Worm (Caenorhabditis elegans) whole organism, L3 larva: ENCODE measurements around the gene C37H5.5.

ENCODE experiments used
- ZK546.5 ChIP-seq: sonication (generic microtip); optimal IDR thresholded peaks from 2 replicates; lab custom pipeline; 2017; ENCODE audit warnings: missing biosample characterization, missing genetic modification characterization
- ama-1 ChIP-seq: fragments of 150-350 bp; optimal IDR thresholded peaks from 2 replicates; lab custom pipeline; 2018
- ceh-16 ChIP-seq: sonication (generic microtip); optimal IDR thresholded peaks from 2 replicates; lab custom pipeline; 2017; ENCODE audit warnings: missing biosample characterization, missing genetic modification characterization
- ceh-28 ChIP-seq: fragments of 150-350 bp; optimal IDR thresholded peaks from 2 replicates; lab custom pipeline; 2014; ENCODE audit warnings: missing biosample characterization, missing genetic modification reagents, missing genetic modification characterization
- ceh-82 ChIP-seq: fragments of 150-350 bp; optimal IDR thresholded peaks from 2 replicates; lab custom pipeline; 2014; ENCODE audit warnings: missing biosample characterization, missing genetic modification characterization
- ceh-9 ChIP-seq: sonication (generic microtip); optimal IDR thresholded peaks from 2 replicates; lab custom pipeline; 2018; ENCODE audit warnings: missing biosample characterization, missing genetic modification characterization
- egl-5 ChIP-seq: fragments of 150-350 bp; optimal IDR thresholded peaks from 2 replicates; lab custom pipeline; 2017; ENCODE audit warnings: missing biosample characterization, missing genetic modification reagents, missing genetic modification characterization, inconsistent platforms
- elt-2 ChIP-seq: sonication (generic microtip); optimal IDR thresholded peaks from 2 replicates; lab custom pipeline; 2016; ENCODE audit warnings: missing genetic modification reagents, mild to moderate bottlenecking, missing genetic modification characterization, missing compliant biosample characterization
- elt-3 ChIP-seq, 3 experiments: fragments of 150-350 bp in 1 of 3; sonication (generic microtip) in 2 of 3; optimal IDR thresholded peaks; 2 replicates in 2 of 3; 4 replicates in 1 of 3; lab custom pipeline; 2014 to 2017; ENCODE audit warnings: missing biosample characterization in 3 of 3, missing genetic modification characterization in 3 of 3
- eor-1 ChIP-seq, 2 experiments: fragments of 150-350 bp; optimal IDR thresholded peaks; 2 replicates each; lab custom pipeline; 2014 to 2018; ENCODE audit warnings: missing biosample characterization in 2 of 2, missing genetic modification characterization in 2 of 2
- fkh-2 ChIP-seq: fragments of 150-350 bp; optimal IDR thresholded peaks from 2 replicates; lab custom pipeline; 2014; ENCODE audit warnings: missing biosample characterization, missing genetic modification reagents, missing genetic modification characterization
- hmg-11 ChIP-seq: sonication (generic microtip); optimal IDR thresholded peaks from 2 replicates; lab custom pipeline; 2016; ENCODE audit warnings: missing genetic modification characterization, missing compliant biosample characterization
- jun-1 ChIP-seq: fragments of 150-350 bp; optimal IDR thresholded peaks from 2 replicates; lab custom pipeline; 2014; ENCODE audit warnings: missing biosample characterization, missing genetic modification reagents, missing genetic modification characterization
- lin-15B ChIP-seq: fragments of 150-350 bp; optimal IDR thresholded peaks from 2 replicates; lab custom pipeline; 2014; ENCODE audit warnings: missing biosample characterization, missing genetic modification characterization
- lin-39 ChIP-seq: fragments of 150-350 bp; optimal IDR thresholded peaks from 2 replicates; lab custom pipeline; 2018; ENCODE audit warnings: missing biosample characterization, missing genetic modification reagents, missing genetic modification characterization
- lsy-12 ChIP-seq: sonication (generic microtip); optimal IDR thresholded peaks from 2 replicates; lab custom pipeline; 2016; ENCODE audit warnings: mild to moderate bottlenecking, missing genetic modification characterization, missing compliant biosample characterization
- mml-1 ChIP-seq: fragments of 150-350 bp; sonication (generic microtip); optimal IDR thresholded peaks from 3 replicates; lab custom pipeline; 2014; ENCODE audit warnings: missing biosample characterization, missing genetic modification characterization
- nfya-1 ChIP-seq: sonication (generic microtip); optimal IDR thresholded peaks from 2 replicates; lab custom pipeline; 2017; ENCODE audit warnings: missing genetic modification characterization, mild to moderate bottlenecking, missing compliant biosample characterization, antibody characterized with exemption, moderate library complexity; ENCODE audit not compliant: insufficient read depth
- nhr-12 ChIP-seq: fragments of 150-350 bp; optimal IDR thresholded peaks from 2 replicates; lab custom pipeline; 2014; ENCODE audit warnings: missing biosample characterization, missing genetic modification characterization
- nhr-23 ChIP-seq: fragments of 150-350 bp; optimal IDR thresholded peaks from 2 replicates; lab custom pipeline; 2014; ENCODE audit warnings: missing biosample characterization, missing genetic modification reagents, missing genetic modification characterization
- nhr-237 ChIP-seq: fragments of 150-350 bp; optimal IDR thresholded peaks from 2 replicates; lab custom pipeline; 2014; ENCODE audit warnings: missing biosample characterization, missing genetic modification characterization
- nhr-25 ChIP-seq: sonication (generic microtip); optimal IDR thresholded peaks from 2 replicates; lab custom pipeline; 2017; ENCODE audit warnings: missing biosample characterization, missing genetic modification characterization
- nhr-28 ChIP-seq: fragments of 150-350 bp; optimal IDR thresholded peaks from 2 replicates; lab custom pipeline; 2014; ENCODE audit warnings: missing biosample characterization, missing genetic modification characterization
- nhr-67 ChIP-seq: fragments of 150-350 bp; optimal IDR thresholded peaks from 2 replicates; lab custom pipeline; 2014; ENCODE audit warnings: missing biosample characterization, missing genetic modification characterization
- nhr-76 ChIP-seq: fragments of 150-350 bp; sonication (generic microtip); optimal IDR thresholded peaks from 5 replicates; lab custom pipeline; 2014; ENCODE audit warnings: missing biosample characterization, missing genetic modification characterization
- nhr-77 ChIP-seq: fragments of 150-350 bp; optimal IDR thresholded peaks from 2 replicates; lab custom pipeline; 2014; ENCODE audit warnings: missing biosample characterization, missing genetic modification characterization
- pha-4 ChIP-seq: fragments of 150-350 bp; optimal IDR thresholded peaks from 2 replicates; lab custom pipeline; 2014; ENCODE audit warnings: missing biosample characterization, missing genetic modification reagents, missing genetic modification characterization
- pqm-1 ChIP-seq: fragments of 150-350 bp; optimal IDR thresholded peaks from 2 replicates; lab custom pipeline; 2017; ENCODE audit warnings: missing biosample characterization, missing genetic modification characterization, inconsistent platforms
- sea-2 ChIP-seq: fragments of 150-350 bp; sonication (generic microtip); optimal IDR thresholded peaks from 4 replicates; lab custom pipeline; 2014; ENCODE audit warnings: missing biosample characterization, missing genetic modification reagents, missing genetic modification characterization
- snpc-4 ChIP-seq: fragments of 150-350 bp; optimal IDR thresholded peaks from 2 replicates; lab custom pipeline; 2014; ENCODE audit warnings: missing biosample characterization, missing genetic modification characterization
- tbx-2 ChIP-seq: sonication (generic microtip); optimal IDR thresholded peaks from 2 replicates; lab custom pipeline; 2016; ENCODE audit warnings: mild to moderate bottlenecking, missing genetic modification characterization, missing compliant biosample characterization
- unc-62 ChIP-seq: fragments of 150-350 bp; sonication (generic microtip); optimal IDR thresholded peaks from 4 replicates; lab custom pipeline; 2014; ENCODE audit warnings: missing biosample characterization, missing genetic modification reagents, missing genetic modification characterization
- zag-1 ChIP-seq: fragments of 150-350 bp; optimal IDR thresholded peaks from 2 replicates; lab custom pipeline; 2014; ENCODE audit warnings: missing biosample characterization, missing genetic modification characterization
- ztf-11 ChIP-seq: fragments of 150-350 bp; optimal IDR thresholded peaks from 2 replicates; lab custom pipeline; 2014; ENCODE audit warnings: missing biosample characterization, missing genetic modification characterization

The C37H5.5 gene

DNA sequence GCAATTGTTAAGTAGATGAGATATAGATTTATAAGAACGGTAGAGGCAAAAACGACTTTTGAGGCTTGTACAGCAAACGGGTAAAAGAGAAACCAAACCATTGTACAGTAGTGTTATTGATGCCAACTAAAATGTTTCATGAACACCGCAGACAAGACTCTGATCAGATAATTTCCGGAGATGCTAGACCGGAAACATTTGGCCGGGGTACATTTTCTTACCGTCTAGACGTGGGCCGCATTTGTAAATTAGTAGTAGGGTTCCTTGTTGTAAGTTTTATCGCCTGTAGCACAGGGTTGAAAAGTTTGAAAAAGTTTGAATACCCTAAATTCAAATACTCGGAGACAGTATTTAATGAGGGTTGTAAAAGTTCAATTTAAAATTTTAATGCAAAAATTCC lies 54.2 kb downstream of the C37H5.5 start, which contains the start of gene str-32:
TSS of gene str-32 (minus strand) at position 101 of the 400 bp plus-strand sequence.
- TF ChIP-seq nhr-23 (tag; lab: Kevin White, UChicago) (no peak), ceh-28 (tag; lab: Kevin White, UChicago) (no peak), nhr-237 (tag; lab: Kevin White, UChicago) (no peak), elt-3 (tag; optimal IDR thresholded peaks at IDR 0.05; lab: Kevin White, UChicago) (no peak), nhr-25 (tag; lab: Kevin White, UChicago) (no peak), nhr-12 (tag; lab: Kevin White, UChicago) (no peak), nhr-28 (tag; lab: Kevin White, UChicago) (no peak), nhr-77 (tag; lab: Kevin White, UChicago) (no peak), ztf-11 (tag; lab: Kevin White, UChicago) (no peak), ZK546.5 (tag; lab: Kevin White, UChicago) (no peak), nhr-76 (tag; lab: Kevin White, UChicago) (no peak), ceh-16 (no peak), ama-1 (lab: Kevin White, UChicago) (no peak), ceh-82 (tag; lab: Kevin White, UChicago) (no peak)

DNA sequence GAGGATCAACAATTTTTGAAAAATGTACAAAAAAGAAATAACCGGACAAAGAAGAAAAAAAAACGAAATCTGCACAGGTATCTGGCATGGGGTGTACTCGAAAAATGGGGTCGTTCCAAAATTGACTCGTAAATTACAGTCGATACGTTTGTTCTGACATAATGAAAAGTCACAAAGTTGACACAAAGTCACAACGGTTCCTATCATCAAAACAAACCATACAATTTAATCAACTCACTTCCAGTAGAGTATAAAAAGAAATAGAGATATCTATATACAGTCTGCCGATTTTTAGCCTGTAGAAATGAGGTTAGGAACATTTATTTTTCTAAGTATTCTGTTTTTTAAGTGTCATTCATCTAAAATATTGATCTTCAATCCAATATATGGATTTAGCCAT lies 57.3 kb downstream of the C37H5.5 start, which contains the start of gene T19H12.12:
TSS of gene T19H12.12 (plus strand) at position 301 of the 400 bp plus-strand sequence.
- TF ChIP-seq fkh-2 (tag; lab: Kevin White, UChicago), result no peak
- TF ChIP-seq lin-15B, result no peak
- TF ChIP-seq nhr-77 (tag; lab: Kevin White, UChicago), result no peak
- no peak for TF ChIP-seq nhr-237 (tag; lab: Kevin White, UChicago)
- TF ChIP-seq nhr-12 (tag; lab: Kevin White, UChicago), result no peak
- no peak for TF ChIP-seq egl-5 (tag; lab: Kevin White, UChicago)
- TF ChIP-seq sea-2 (GFP tag; lab: Kevin White, UChicago), result no peak
- TF ChIP-seq snpc-4, result no peak
- TF ChIP-seq nhr-28 (tag; lab: Kevin White, UChicago), result no peak
- no peak for TF ChIP-seq eor-1 (tag; optimal IDR thresholded peaks at IDR 0.05; lab: Kevin White, UChicago)
- no peak for TF ChIP-seq ZK546.5 (tag; lab: Kevin White, UChicago)
- no peak for TF ChIP-seq mml-1 (tag; lab: Kevin White, UChicago)
- TF ChIP-seq ceh-9 (tag; lab: Kevin White, UChicago), result no peak
- TF ChIP-seq, all 47 proteins: peak for 0

DNA sequence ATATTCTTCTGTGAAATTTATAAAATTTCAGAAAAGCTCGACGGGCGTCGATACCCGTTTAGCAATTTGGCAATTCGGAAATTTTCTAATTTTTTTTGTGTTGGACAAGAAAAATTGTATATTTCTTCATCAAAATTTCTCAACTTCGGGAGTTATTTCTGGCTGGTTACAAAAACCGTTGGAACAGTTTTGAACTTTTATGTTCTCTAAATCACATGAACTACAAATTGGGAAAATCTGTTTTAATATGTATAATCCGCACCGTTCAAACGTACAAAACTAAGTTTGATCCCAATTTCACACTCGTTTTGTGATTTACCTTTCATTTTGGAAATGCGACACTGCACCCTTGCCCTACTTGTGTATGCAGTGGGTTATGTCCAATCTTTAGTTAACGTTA lies 58.2 kb downstream of the C37H5.5 start, which contains the start of gene T19H12.3:
TSS of gene T19H12.3 (plus strand) at position 301 of the 400 bp plus-strand sequence.
- no peak for TF ChIP-seq pha-4
- TF ChIP-seq hmg-11 (tag; lab: Kevin White, UChicago), result no peak
- no peak for TF ChIP-seq pqm-1 (tag; lab: Kevin White, UChicago)
- no peak for TF ChIP-seq elt-2 (tag; lab: Kevin White, UChicago)
- TF ChIP-seq lsy-12 (tag; lab: Kevin White, UChicago), result no peak
- TF ChIP-seq zag-1 (tag; lab: Kevin White, UChicago), result no peak
- TF ChIP-seq nhr-12 (tag; lab: Kevin White, UChicago), result no peak
- TF ChIP-seq ceh-82 (tag; lab: Kevin White, UChicago), result no peak
- TF ChIP-seq nfya-1 (tag; lab: Kevin White, UChicago), result no peak
- no peak for TF ChIP-seq unc-62 (GFP tag; lab: Kevin White, UChicago)
- no peak for TF ChIP-seq jun-1 (tag; lab: Kevin White, UChicago)
- TF ChIP-seq lin-39 (tag; lab: Kevin White, UChicago), result no peak
- TF ChIP-seq tbx-2, result no peak
- no peak for TF ChIP-seq nhr-28 (tag; lab: Kevin White, UChicago)
- TF ChIP-seq nhr-67 (tag; lab: Kevin White, UChicago), result no peak
- TF ChIP-seq sea-2 (GFP tag; lab: Kevin White, UChicago), result no peak
- no peak for TF ChIP-seq fkh-2 (tag; lab: Kevin White, UChicago)
